Worm (Caenorhabditis elegans) whole organism, L4 larva: ENCODE data around the gene R160.13.
A peak's percentile ranks its signal among the peaks of the same experiment; 100 is the strongest.

Source experiments
- F26F4.8 ChIP-seq: fragments of 200-800 bp; sonication (Bioruptor generic); conservative IDR thresholded peaks from 2 replicates; pipeline ENCODE4 v1.3.6; 2022; ENCODE audit warnings: missing genetic modification characterization, missing compliant biosample characterization
- F44E2.7 ChIP-seq: fragments of 200-800 bp; sonication (Bioruptor generic); IDR thresholded peaks from 2 replicates; pipeline ENCODE4 v2.1.2; 2022; ENCODE audit warnings: missing genetic modification characterization, missing compliant biosample characterization
- F49E8.2 ChIP-seq: sonication (generic microtip); optimal IDR thresholded peaks from 2 replicates; lab custom pipeline; 2016; ENCODE audit warnings: missing compliant biosample characterization, mild to moderate bottlenecking, missing genetic modification characterization, borderline replicate concordance
- dpl-1 ChIP-seq: fragments of 150-350 bp; optimal IDR thresholded peaks from 2 replicates; lab custom pipeline; 2014; ENCODE audit warnings: missing biosample characterization, missing genetic modification reagents, missing genetic modification characterization
- fos-1 ChIP-seq: fragments of 150-350 bp; optimal IDR thresholded peaks from 2 replicates; lab custom pipeline; 2014; ENCODE audit warnings: missing biosample characterization, missing genetic modification characterization
- gei-8 ChIP-seq: fragments of 200-800 bp; sonication (Bioruptor generic); optimal IDR thresholded peaks from 2 replicates; lab custom pipeline; 2018; ENCODE audit warnings: mild to moderate bottlenecking, missing genetic modification characterization, missing compliant biosample characterization
- lsy-2 ChIP-seq, 2 experiments: fragments of 150-350 bp in 1 of 2; sonication (generic microtip) in 1 of 2; optimal IDR thresholded peaks; 2 replicates each; lab custom pipeline; 2014 to 2017; ENCODE audit warnings: missing biosample characterization in 2 of 2, missing genetic modification characterization in 2 of 2
- nhr-237 ChIP-seq: sonication (generic microtip); optimal IDR thresholded peaks from 2 replicates; lab custom pipeline; 2017; ENCODE audit warnings: missing biosample characterization, missing genetic modification characterization
- nhr-28 ChIP-seq: fragments of 150-350 bp; optimal IDR thresholded peaks from 2 replicates; lab custom pipeline; 2014; ENCODE audit warnings: missing biosample characterization, missing genetic modification characterization
- nhr-42 ChIP-seq: fragments of 200-800 bp; sonication (Bioruptor generic); IDR thresholded peaks from 2 replicates; pipeline ENCODE4 v1.3.6; 2022; ENCODE audit warnings: missing genetic modification characterization, missing compliant biosample characterization
- pha-4 ChIP-seq, 2 experiments: fragments of 150-350 bp in 1 of 2; fragments of 200-800 bp in 1 of 2; sonication (Bioruptor generic) in 1 of 2; IDR thresholded peaks in 1 of 2; optimal IDR thresholded peaks in 1 of 2; 2 replicates each; pipeline versions ENCODE4 v1.3.6 to Lab custom; 2014 to 2022; ENCODE audit warnings: missing genetic modification characterization in 2 of 2, missing genetic modification reagents in 2 of 2, missing biosample characterization in 1 of 2, missing compliant biosample characterization in 1 of 2

DNA sequence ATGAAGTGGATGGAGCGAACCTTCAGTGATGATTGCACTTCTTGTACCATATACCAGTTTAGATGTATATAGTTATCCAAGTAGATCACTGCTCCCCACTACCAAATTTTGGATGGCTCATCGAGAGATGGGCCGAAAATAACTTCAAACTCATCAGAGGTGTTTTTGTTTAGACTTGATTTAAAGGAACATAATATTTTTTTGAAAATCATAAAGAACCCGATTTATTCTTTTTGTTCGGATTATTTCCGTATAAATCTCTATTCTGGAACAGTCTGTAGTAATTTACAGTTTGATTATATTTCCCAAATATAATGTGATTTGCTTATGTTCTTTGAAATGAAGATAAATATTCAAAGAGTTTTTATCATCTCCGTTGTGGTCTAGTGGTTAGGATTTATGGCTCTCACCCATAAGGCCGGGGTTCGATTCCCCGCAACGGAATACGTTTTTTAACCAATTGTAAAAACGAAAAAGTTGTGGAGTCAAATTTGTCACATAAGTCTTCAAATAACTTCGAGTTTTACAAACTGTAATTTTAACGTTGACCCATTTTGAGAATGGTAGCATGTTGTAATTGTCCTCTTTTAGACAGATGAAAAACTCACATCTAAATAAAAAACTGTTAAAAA lies 39.1 kb upstream of the R160.13 start:
- no peak for TF ChIP-seq F44E2.7 (GFP tag; lab: Robert Waterston, UW)
- no peak for TF ChIP-seq dpl-1 (GFP tag; lab: Kevin White, UChicago)
- TF ChIP-seq nhr-28: no peak
- no peak for TF ChIP-seq nhr-42 (GFP tag; lab: Robert Waterston, UW)
- 0 out of 2 replicates have a peak, but pooled peaks have one; percentile 22 for TF ChIP-seq F26F4.8
- no peak for TF ChIP-seq nhr-237 (tag; lab: Kevin White, UChicago)
- TF ChIP-seq gei-8 (GFP tag; lab: Kevin White, UChicago): no peak
- TF ChIP-seq pha-4 (GFP tag; IDR thresholded peaks at IDR 0.05; lab: Robert Waterston, UW): peak; percentile 48; the same call in 1 of the 2 replicates
- no peak for TF ChIP-seq pha-4 (tag; optimal IDR thresholded peaks at IDR 0.05; lab: Kevin White, UChicago)
- TF ChIP-seq F49E8.2 (tag; lab: Kevin White, UChicago): no peak
- TF ChIP-seq fos-1: no peak
- TF ChIP-seq lsy-2 (tag; optimal IDR thresholded peaks at IDR 0.05; lab: Kevin White, UChicago): no peak
